Fruit fly (Drosophila melanogaster): Measurements from ENCODE around the gene CG17261.

Gene CG17261

dm6 chr2L:3012780-3013179 lies 29.6 kb upstream of the CG17261 start (continued):
- TF ChIP-seq lmd (GFP tag; IDR thresholded peaks at IDR 0.05) (peak; percentile 44; the same call in 1 of the 2 replicates), CG3281 (GFP tag; optimal IDR thresholded peaks at IDR 0.05) (no peak), Vsx1 (GFP tag; optimal IDR thresholded peaks at IDR 0.05) (no peak), CG6813 (GFP tag; optimal IDR thresholded peaks at IDR 0.05) (no peak), tup (GFP tag; optimal IDR thresholded peaks at IDR 0.05) (peak; percentile 26), Ssrp (tag; optimal IDR thresholded peaks at IDR 0.05) (peak; percentile 35), Hr51 (GFP tag; optimal IDR thresholded peaks at IDR 0.05) (no peak), insv (GFP tag; optimal IDR thresholded peaks at IDR 0.05) (no peak), CG31441 (GFP tag; IDR thresholded peaks at IDR 0.05) (peak; percentile 45), Adf1 (GFP tag; IDR thresholded peaks at IDR 0.05) (no peak), Taf1 (GFP tag; IDR thresholded peaks at IDR 0.05) (no peak), vvl (GFP tag; IDR thresholded peaks at IDR 0.05) (peak; percentile 56; the same call in 1 of the 2 replicates), yki (optimal IDR thresholded peaks at IDR 0.05) (no peak), bab2 (GFP tag; optimal IDR thresholded peaks at IDR 0.05) (no peak), CG2889 (GFP tag; IDR thresholded peaks at IDR 0.05) (no peak), ap (GFP tag; IDR thresholded peaks at IDR 0.05) (0 out of 2 replicates have a peak, but pooled peaks have one; percentile 33), Rfx (GFP tag; IDR thresholded peaks at IDR 0.05) (peak; percentile 47), CG7963 (GFP tag; IDR thresholded peaks at IDR 0.05; ENCODE audit: partially characterized antibody) (no peak), bcd (GFP tag; optimal IDR thresholded peaks at IDR 0.05) (peak; percentile 29), CG2875 (GFP tag; optimal IDR thresholded peaks at IDR 0.05) (no peak), CG2116 (GFP tag; optimal IDR thresholded peaks at IDR 0.05) (no peak), CG32767 (GFP tag; IDR thresholded peaks at IDR 0.05) (no peak), CG14014 (GFP tag; IDR thresholded peaks at IDR 0.05) (0 out of 2 replicates have a peak, but pooled peaks have one; percentile 10), gcm2 (GFP tag; optimal IDR thresholded peaks at IDR 0.05) (no peak), CG7372 (GFP tag; IDR thresholded peaks at IDR 0.05) (no peak), Poxn (GFP tag; IDR thresholded peaks at IDR 0.05) (no peak), sna (GFP tag; IDR thresholded peaks at IDR 0.05; ENCODE audit: partially characterized antibody) (no peak), CG3407 (GFP tag; optimal IDR thresholded peaks at IDR 0.05) (no peak), Dip3 (GFP tag; optimal IDR thresholded peaks at IDR 0.05) (no peak), ci (GFP tag; IDR thresholded peaks at IDR 0.05) (peak; percentile 65; the same call in 1 of the 3 replicates), CG1792 (GFP tag; optimal IDR thresholded peaks at IDR 0.05) (no peak), nom (GFP tag; optimal IDR thresholded peaks at IDR 0.05) (no peak), ttk (GFP tag; IDR thresholded peaks at IDR 0.05) (0 out of 2 replicates have a peak, but pooled peaks have one; percentile 23), Blimp-1 (GFP tag; optimal IDR thresholded peaks at IDR 0.05) (peak; percentile 37), stc (GFP tag; IDR thresholded peaks at IDR 0.05) (peak; percentile 33; the same call in 1 of the 2 replicates), CG4424 (GFP tag; optimal IDR thresholded peaks at IDR 0.05) (peak; percentile 27), BtbVII (GFP tag; optimal IDR thresholded peaks at IDR 0.05) (no peak)

- TF ChIP-seq trem (tag; optimal IDR thresholded peaks at IDR 0.05) = peak; percentile 20
- TF ChIP-seq Antp (GFP tag; optimal IDR thresholded peaks at IDR 0.05) = no peak
- TF ChIP-seq sens (GFP tag) = peak; percentile 73
- TF ChIP-seq stwl (tag; optimal IDR thresholded peaks at IDR 0.05) = peak; percentile 37
- no peak for TF ChIP-seq Gug (GFP tag; IDR thresholded peaks at IDR 0.05)
- TF ChIP-seq HLHmδ (GFP tag; optimal IDR thresholded peaks at IDR 0.05) = peak; percentile 52
- TF ChIP-seq Med (GFP tag) = peak; percentile 3
- TF ChIP-seq pfk (GFP tag; optimal IDR thresholded peaks at IDR 0.05) = peak; percentile 86
- TF ChIP-seq sr (GFP tag; IDR thresholded peaks at IDR 0.05) = peak; percentile 45; the same call in 1 of the 3 replicates
Observed at dm6 chr2L:3018212-3018611, 24.1 kb upstream of the CG17261 start, which contains the start of the genes CG17224 and CG17264. Gene CG17224, minus strand, starts transcription at chr2L:3018308. Gene CG17264, plus strand, starts transcription at chr2L:3018508.
